Worm (Caenorhabditis elegans): Measurements from ENCODE around the gene alp-1.

Gene alp-1

ce11 chrIV:8891131-8891530 is 38.8 kb downstream of the alp-1 start, which contains the start of gene spr-2 (continued):
- TF ChIP-seq let-526 (GFP tag; IDR thresholded peaks at IDR 0.05) (no peak), xnd-1 (tag; optimal IDR thresholded peaks at IDR 0.05) (no peak), cebp-1 (GFP tag; IDR thresholded peaks at IDR 0.05) (no peak), cebp-1 (tag; optimal IDR thresholded peaks at IDR 0.05) (peak; percentile 43), tbp1 (GFP tag; optimal IDR thresholded peaks at IDR 0.05) (no peak), lin-26 (GFP tag; IDR thresholded peaks at IDR 0.05) (no peak), Y95B8A.8 (GFP tag; IDR thresholded peaks at IDR 0.05) (0 out of 2 replicates have a peak, but pooled peaks have one; percentile 47), mes-4 (tag; optimal IDR thresholded peaks at IDR 0.05) (peak; percentile 31), sptf-2 (GFP tag; optimal IDR thresholded peaks at IDR 0.05) (no peak), F37B4.10 (GFP tag; IDR thresholded peaks at IDR 0.05) (no peak), mcd-1 (GFP tag; IDR thresholded peaks at IDR 0.05) (peak; percentile 53; the same call in 1 of the 2 replicates), snpc-1.3 (tag; optimal IDR thresholded peaks at IDR 0.05; ENCODE audit: insufficient read depth) (no peak), T26A5.8 (tag; optimal IDR thresholded peaks at IDR 0.05) (no peak), dox-1 (GFP tag; IDR thresholded peaks at IDR 0.05) (peak; percentile 55), snpc-3.4 (tag; optimal IDR thresholded peaks at IDR 0.05) (no peak), hsf-1 (GFP tag; IDR thresholded peaks at IDR 0.05) (no peak), die-1 (tag; optimal IDR thresholded peaks at IDR 0.05) (no peak), Y53F4B.3 (GFP tag; IDR thresholded peaks at IDR 0.05) (no peak), rpc-1 (optimal IDR thresholded peaks at IDR 0.05) (no peak), rpc-1 (tag; optimal IDR thresholded peaks at IDR 0.05) (no peak), ccch-3 (GFP tag; optimal IDR thresholded peaks at IDR 0.05) (no peak), F39B2.1 (GFP tag; IDR thresholded peaks at IDR 0.05) (no peak), ceh-79 (tag; optimal IDR thresholded peaks at IDR 0.05) (no peak), hmg-20 (GFP tag; IDR thresholded peaks at IDR 0.05) (no peak), nhr-179 (tag; optimal IDR thresholded peaks at IDR 0.05) (no peak), F22D6.2 (tag; optimal IDR thresholded peaks at IDR 0.05) (no peak), snpc-4 (GFP tag; optimal IDR thresholded peaks at IDR 0.05) (no peak), snpc-4 (tag; optimal IDR thresholded peaks at IDR 0.05) (peak; percentile 34 to 68 (median 43)), hlh-26 (GFP tag; conservative IDR thresholded peaks at IDR 0.05) (no peak), ceh-91 (GFP tag; IDR thresholded peaks at IDR 0.05) (no peak), lsy-27 (tag; optimal IDR thresholded peaks at IDR 0.05; ENCODE audit: borderline replicate concordance, insufficient read depth) (no peak), ets-4 (GFP tag; optimal IDR thresholded peaks at IDR 0.05) (no peak), madf-6 (GFP tag; IDR thresholded peaks at IDR 0.05) (peak; percentile 36; the same call in 1 of the 2 replicates), nfya-1 (tag; optimal IDR thresholded peaks at IDR 0.05; ENCODE audit: borderline replicate concordance, insufficient read depth) (no peak), hmg-1.2 (GFP tag; IDR thresholded peaks at IDR 0.05) (no peak), attf-5 (GFP tag; optimal IDR thresholded peaks at IDR 0.05) (peak; percentile 84), F57C9.4 (tag; optimal IDR thresholded peaks at IDR 0.05) (no peak), B0035.1 (tag; optimal IDR thresholded peaks at IDR 0.05) (no peak), egl-44 (GFP tag; IDR thresholded peaks at IDR 0.05) (no peak), rec-8 (tag; optimal IDR thresholded peaks at IDR 0.05) (no peak), K11D2.4 (GFP tag; IDR thresholded peaks at IDR 0.05) (no peak), Y53G8AR.9 (GFP tag; conservative IDR thresholded peaks at IDR 0.05) (no peak), Y56A3A.18 (GFP tag; IDR thresholded peaks at IDR 0.05) (no peak), dpff-1 (tag; optimal IDR thresholded peaks at IDR 0.05) (peak; percentile 35), mel-28 (tag; optimal IDR thresholded peaks at IDR 0.05; ENCODE audit: borderline replicate concordance) (no peak), C06A6.2 (GFP tag; conservative IDR thresholded peaks at IDR 0.05) (no peak), F57A8.1 (GFP tag; optimal IDR thresholded peaks at IDR 0.05) (no peak), ceh-100 (GFP tag; IDR thresholded peaks at IDR 0.05) (no peak), hrde-1 (tag; optimal IDR thresholded peaks at IDR 0.05; ENCODE audit: borderline replicate concordance) (peak; percentile 56)

Data from whole organism, young adult.